Fruit fly (Drosophila melanogaster): ENCODE results near the gene Pka-R1.

Gene Pka-R1

dm6 chr3L:20778224-20779063 lies 37.5 kb upstream of the Pka-R1 start, which contains the start of the genes Pex16 and Pex14 (continued):
- TF ChIP-seq stc (GFP tag; IDR thresholded peaks at IDR 0.05) = no peak
- TF ChIP-seq Adf1 (GFP tag; IDR thresholded peaks at IDR 0.05) = 0 out of 2 replicates have a peak, but pooled peaks have one; percentile 8
- TF ChIP-seq pros (GFP tag; optimal IDR thresholded peaks at IDR 0.05) = no peak
- peak; percentile 81 for TF ChIP-seq CG2889 (GFP tag; IDR thresholded peaks at IDR 0.05)
- TF ChIP-seq CG10462 (GFP tag; optimal IDR thresholded peaks at IDR 0.05) = peak; percentile 5
- peak; percentile 79 for TF ChIP-seq Abd-B (GFP tag; optimal IDR thresholded peaks at IDR 0.05)
- no peak for TF ChIP-seq CG7928 (GFP tag; optimal IDR thresholded peaks at IDR 0.05)
- TF ChIP-seq CG10366 (GFP tag; IDR thresholded peaks at IDR 0.05) = peak; percentile 73
- peak; percentile 66; the same call in 1 of the 3 replicates for TF ChIP-seq CG3726 (GFP tag; IDR thresholded peaks at IDR 0.05)
- TF ChIP-seq ewg (GFP tag; optimal IDR thresholded peaks at IDR 0.05) = peak; percentile 38
- peak; percentile 46; the same call in 1 of the 3 replicates for TF ChIP-seq CG11560 (tag; IDR thresholded peaks at IDR 0.05)
- no peak for TF ChIP-seq danr (GFP tag; IDR thresholded peaks at IDR 0.05)
- no peak for TF ChIP-seq CG17568 (GFP tag; optimal IDR thresholded peaks at IDR 0.05)
- TF ChIP-seq toy (GFP tag; IDR thresholded peaks at IDR 0.05) = no peak
- TF ChIP-seq CG9727 (GFP tag; optimal IDR thresholded peaks at IDR 0.05) = peak; percentile 69
- no peak for TF ChIP-seq org-1 (GFP tag; optimal IDR thresholded peaks at IDR 0.05)
- TF ChIP-seq CG18262 (tag; optimal IDR thresholded peaks at IDR 0.05) = peak; percentile 67
- no peak for TF ChIP-seq hb (GFP tag; IDR thresholded peaks at IDR 0.05; ENCODE audit: partially characterized antibody)
- TF ChIP-seq CG8765 (GFP tag; IDR thresholded peaks at IDR 0.05) = 0 out of 2 replicates have a peak, but pooled peaks have one; percentile 39
- peak; percentile 28 for TF ChIP-seq Lhr (GFP tag; optimal IDR thresholded peaks at IDR 0.05)
- no peak for TF ChIP-seq fd102C (GFP tag; optimal IDR thresholded peaks at IDR 0.05)
- TF ChIP-seq CG10209 (GFP tag; optimal IDR thresholded peaks at IDR 0.05) = peak; percentile 58
- no peak for TF ChIP-seq CG6765 (GFP tag; optimal IDR thresholded peaks at IDR 0.05)
- peak; percentile 76 for TF ChIP-seq az2 (GFP tag; optimal IDR thresholded peaks at IDR 0.05)
- TF ChIP-seq CG3281 (GFP tag; optimal IDR thresholded peaks at IDR 0.05) = peak; percentile 64
- no peak for TF ChIP-seq CG15073 (GFP tag; optimal IDR thresholded peaks at IDR 0.05)
- peak; percentile 85 for TF ChIP-seq CG2120 (GFP tag; optimal IDR thresholded peaks at IDR 0.05)
- peak; percentile 71 for TF ChIP-seq CG16815 (GFP tag; optimal IDR thresholded peaks at IDR 0.05)
- no peak for TF ChIP-seq chinmo (GFP tag; IDR thresholded peaks at IDR 0.05; ENCODE audit: partially characterized antibody)
- peak; percentile 45; the same call in 2 of the 3 replicates for TF ChIP-seq CG14050 (GFP tag; IDR thresholded peaks at IDR 0.05)
- TF ChIP-seq CG42726 (GFP tag; IDR thresholded peaks at IDR 0.05; ENCODE audit: partially characterized antibody) = no peak

- TF ChIP-seq fu2 (GFP tag; optimal IDR thresholded peaks at IDR 0.05) = no peak
- no peak for TF ChIP-seq slbo (GFP tag; IDR thresholded peaks at IDR 0.05)
- no peak for TF ChIP-seq nom (GFP tag; optimal IDR thresholded peaks at IDR 0.05)
- TF ChIP-seq al (GFP tag; IDR thresholded peaks at IDR 0.05) = no peak
- TF ChIP-seq zfh1 (GFP tag; IDR thresholded peaks at IDR 0.05) = no peak
- TF ChIP-seq ind (GFP tag; optimal IDR thresholded peaks at IDR 0.05) = no peak
- TF ChIP-seq Atf6 (GFP tag; IDR thresholded peaks at IDR 0.05) = no peak
- no peak for TF ChIP-seq Doc3 (GFP tag; IDR thresholded peaks at IDR 0.05; ENCODE audit: partially characterized antibody)
- no peak for TF ChIP-seq dati (GFP tag; IDR thresholded peaks at IDR 0.05)
- TF ChIP-seq CG4360 (GFP tag; IDR thresholded peaks at IDR 0.05) = peak; percentile 59
- no peak for TF ChIP-seq CG13287 (GFP tag; IDR thresholded peaks at IDR 0.05; ENCODE audit: partially characterized antibody)
- no peak for TF ChIP-seq Hsf (GFP tag; optimal IDR thresholded peaks at IDR 0.05)
- TF ChIP-seq crol (GFP tag; IDR thresholded peaks at IDR 0.05) = peak; percentile 38; the same call in 1 of the 2 replicates
- no peak for TF ChIP-seq Med (GFP tag)
- TF ChIP-seq fd64A (GFP tag; optimal IDR thresholded peaks at IDR 0.05) = no peak
- TF ChIP-seq ftz-f1 (GFP tag; optimal IDR thresholded peaks at IDR 0.05) = no peak
- TF ChIP-seq Optix (GFP tag; IDR thresholded peaks at IDR 0.05) = no peak
- no peak for TF ChIP-seq Abd-B (GFP tag; optimal IDR thresholded peaks at IDR 0.05)
- TF ChIP-seq ac (GFP tag; optimal IDR thresholded peaks at IDR 0.05) = no peak
- TF ChIP-seq sna (GFP tag; IDR thresholded peaks at IDR 0.05; ENCODE audit: partially characterized antibody) = no peak
These were observed 31.5 kb upstream of the Pka-R1 start for dm6 chr3L:20784394-20784793.
